Worm (Caenorhabditis elegans) whole organism, young adult: ENCODE results near the gene Y45G5AM.7.

Experiments
- ZK185.1 ChIP-seq: sonication (generic microtip); optimal IDR thresholded peaks from 2 replicates; lab custom pipeline; 2016; ENCODE audit warnings: mild to moderate bottlenecking, missing genetic modification characterization, missing compliant biosample characterization; ENCODE audit not compliant: poor library complexity, severe bottlenecking
- ets-4 ChIP-seq: fragments of 200-800 bp; sonication (Bioruptor generic); optimal IDR thresholded peaks from 2 replicates; lab custom pipeline; 2018; ENCODE audit warnings: mild to moderate bottlenecking, missing genetic modification characterization, missing compliant biosample characterization

- no peak for TF ChIP-seq ets-4 (GFP tag; lab: Kevin White, UChicago)
- TF ChIP-seq ZK185.1 (tag; lab: Kevin White, UChicago): no peak
Observed at ce11 chrV:4181272-4181671, 11.2 kb upstream of the Y45G5AM.7 start.
